Fruit fly (Drosophila melanogaster) whole organism, embryonic: ENCODE data around the gene CG42512.
A peak's percentile ranks its signal among the peaks of the same experiment; 100 is the strongest.

Experiments
- ATbp ChIP-seq: fragments of 200-800 bp; sonication (Bioruptor generic); optimal IDR thresholded peaks from 2 replicates; lab custom pipeline; 2017; ENCODE audit warnings: missing biosample characterization, mild to moderate bottlenecking, missing genetic modification characterization, missing genetic modification reagents
- BtbVII ChIP-seq: fragments of 200-800 bp; sonication (Bioruptor generic); optimal IDR thresholded peaks from 3 replicates; lab custom pipeline; 2017; ENCODE audit warnings: missing biosample characterization, mild to moderate bottlenecking, missing genetic modification characterization
- C15 ChIP-seq: fragments of 200-800 bp; sonication (Bioruptor generic); IDR thresholded peaks from 3 replicates; pipeline ENCODE4 v1.3.6; 2022; ENCODE audit warnings: missing biosample characterization, missing genetic modification characterization
- CG11085 ChIP-seq: fragments of 200-800 bp; sonication (Bioruptor generic); IDR thresholded peaks from 2 replicates; pipeline ENCODE4 v1.3.6; 2022; ENCODE audit warnings: missing biosample characterization, missing genetic modification characterization
- CG11093 ChIP-seq: fragments of 200-800 bp; sonication (Bioruptor generic); IDR thresholded peaks from 3 replicates; pipeline ENCODE4 v1.3.6; 2022; ENCODE audit warnings: missing biosample characterization, missing genetic modification characterization
- CG11504 ChIP-seq: fragments of 200-800 bp; sonication (Bioruptor generic); optimal IDR thresholded peaks from 3 replicates; lab custom pipeline; 2019; ENCODE audit warnings: missing biosample characterization, mild to moderate bottlenecking, missing genetic modification characterization, moderate library complexity
- CG11695 ChIP-seq: fragments of 200-800 bp; sonication (Bioruptor generic); IDR thresholded peaks from 3 replicates; pipeline ENCODE4 v1.3.6; 2022; ENCODE audit warnings: missing biosample characterization, missing genetic modification characterization
- CG13287 ChIP-seq: fragments of 200-800 bp; sonication (Bioruptor generic); IDR thresholded peaks from 2 replicates; pipeline ENCODE4 v1.3.6; 2022; ENCODE audit warnings: missing biosample characterization, missing genetic modification characterization; ENCODE audit not compliant: partially characterized antibody
- CG13424 ChIP-seq: fragments of 200-800 bp; sonication (Bioruptor generic); optimal IDR thresholded peaks from 2 replicates; lab custom pipeline; 2019; ENCODE audit warnings: missing biosample characterization, mild to moderate bottlenecking, missing genetic modification characterization, moderate library complexity
- CG15601 ChIP-seq: fragments of 200-800 bp; sonication (Bioruptor generic); optimal IDR thresholded peaks from 3 replicates; lab custom pipeline; 2019; ENCODE audit warnings: missing biosample characterization, mild to moderate bottlenecking, missing genetic modification characterization, moderate library complexity
- CG17568 ChIP-seq: fragments of 200-800 bp; sonication (Bioruptor generic); optimal IDR thresholded peaks from 2 replicates; lab custom pipeline; 2018; ENCODE audit warnings: missing biosample characterization, mild to moderate bottlenecking, missing genetic modification characterization, moderate library complexity
- CG17802 ChIP-seq: fragments of 200-800 bp; sonication (Bioruptor generic); optimal IDR thresholded peaks from 2 replicates; lab custom pipeline; 2018; ENCODE audit warnings: missing biosample characterization, mild to moderate bottlenecking, missing genetic modification characterization, moderate library complexity
- CG3065 ChIP-seq: fragments of 200-800 bp; sonication (Bioruptor generic); optimal IDR thresholded peaks from 2 replicates; lab custom pipeline; 2016; ENCODE audit warnings: missing biosample characterization, missing genetic modification characterization
- CG34224 ChIP-seq: fragments of 200-800 bp; sonication (Bioruptor generic); IDR thresholded peaks from 3 replicates; pipeline ENCODE4 v1.3.6; 2022; ENCODE audit warnings: missing biosample characterization, missing genetic modification characterization; ENCODE audit not compliant: partially characterized antibody
- CG3995 ChIP-seq: fragments of 200-800 bp; sonication (Bioruptor generic); optimal IDR thresholded peaks from 3 replicates; lab custom pipeline; 2016; ENCODE audit warnings: missing biosample characterization, missing genetic modification characterization
- CG4617 ChIP-seq: fragments of 200-800 bp; sonication (Bioruptor generic); optimal IDR thresholded peaks from 3 replicates; lab custom pipeline; 2016; ENCODE audit warnings: missing biosample characterization, missing genetic modification characterization, borderline replicate concordance
- CG7745 ChIP-seq: fragments of 200-800 bp; sonication (Bioruptor generic); optimal IDR thresholded peaks from 2 replicates; lab custom pipeline; 2018; ENCODE audit warnings: missing biosample characterization, mild to moderate bottlenecking, missing genetic modification characterization, moderate library complexity
- CG7963 ChIP-seq: fragments of 200-800 bp; sonication (Bioruptor generic); IDR thresholded peaks from 3 replicates; pipeline ENCODE4 v1.3.6; 2022; ENCODE audit warnings: missing biosample characterization, missing genetic modification characterization; ENCODE audit not compliant: partially characterized antibody
- Chrac-16 ChIP-seq: fragments of 200-800 bp; sonication (Bioruptor generic); optimal IDR thresholded peaks from 3 replicates; lab custom pipeline; 2016; ENCODE audit warnings: missing biosample characterization, missing genetic modification characterization
- CrebB ChIP-seq: fragments of 200-800 bp; sonication (Bioruptor generic); optimal IDR thresholded peaks from 3 replicates; lab custom pipeline; 2018; ENCODE audit warnings: missing biosample characterization, mild to moderate bottlenecking, missing genetic modification characterization
- Dll ChIP-seq: fragments of 200-800 bp; sonication (Bioruptor generic); IDR thresholded peaks from 4 replicates; pipeline ENCODE4 v1.3.6; 2022; ENCODE audit warnings: missing biosample characterization, missing genetic modification characterization; ENCODE audit not compliant: partially characterized antibody
- Eip74EF ChIP-seq, 2 experiments: fragments of 200-800 bp in 1 of 2; fragments of >200 bp in 1 of 2; sonication (Bioruptor generic) in 1 of 2; optimal IDR thresholded peaks; 2 replicates each; lab custom pipeline; 2017 to 2019; ENCODE audit warnings: missing biosample characterization in 2 of 2, missing genetic modification characterization in 2 of 2, mild to moderate bottlenecking in 1 of 2, moderate library complexity in 1 of 2
- HmgD ChIP-seq: fragments of 200-800 bp; sonication (Bioruptor generic); optimal IDR thresholded peaks from 3 replicates; lab custom pipeline; 2016; ENCODE audit warnings: missing biosample characterization, missing genetic modification characterization
- HmgZ ChIP-seq: fragments of 200-800 bp; sonication (Bioruptor generic); optimal IDR thresholded peaks from 2 replicates; lab custom pipeline; 2018; ENCODE audit warnings: missing biosample characterization, mild to moderate bottlenecking, missing genetic modification characterization
- Jarid2 ChIP-seq: fragments of 200-800 bp; sonication (Bioruptor generic); optimal IDR thresholded peaks from 3 replicates; lab custom pipeline; 2017; ENCODE audit warnings: mild to moderate bottlenecking, missing biosample characterization, missing genetic modification reagents, missing genetic modification characterization
- Med ChIP-seq: fragments of 200-800 bp; sonication (Bioruptor generic); peaks from one replicate; lab custom pipeline; 2016; ENCODE audit warnings: missing biosample characterization, missing genetic modification characterization, mild to moderate bottlenecking, inconsistent platforms, moderate library complexity
- Mes4 ChIP-seq: fragments of 200-800 bp; sonication (Bioruptor generic); optimal IDR thresholded peaks from 2 replicates; lab custom pipeline; 2016; ENCODE audit warnings: missing biosample characterization, missing genetic modification characterization
- Mrtf ChIP-seq: fragments of 200-800 bp; sonication (Bioruptor generic); IDR thresholded peaks from 3 replicates; pipeline ENCODE4 v1.3.6; 2022; ENCODE audit warnings: missing biosample characterization, missing genetic modification characterization
- NC2β ChIP-seq: fragments of 200-800 bp; sonication (Bioruptor generic); optimal IDR thresholded peaks from 2 replicates; lab custom pipeline; 2016; ENCODE audit warnings: missing biosample characterization, missing genetic modification characterization
- Nf-YA ChIP-seq: fragments of 200-800 bp; sonication (Bioruptor generic); IDR thresholded peaks from 2 replicates; pipeline ENCODE4 v1.3.6; 2022; ENCODE audit warnings: missing biosample characterization, missing genetic modification characterization
- PHDP ChIP-seq: fragments of 200-800 bp; sonication (Bioruptor generic); optimal IDR thresholded peaks from 3 replicates; lab custom pipeline; 2018; ENCODE audit warnings: missing biosample characterization, mild to moderate bottlenecking, missing genetic modification characterization, moderate library complexity
- Taf1 ChIP-seq: fragments of 200-800 bp; sonication (Bioruptor generic); IDR thresholded peaks from 2 replicates; pipeline ENCODE4 v1.3.6; 2022; ENCODE audit warnings: missing biosample characterization, missing genetic modification characterization
- cg ChIP-seq: fragments of 200-800 bp; sonication (Bioruptor generic); optimal IDR thresholded peaks from 3 replicates; lab custom pipeline; 2019; ENCODE audit warnings: missing biosample characterization, mild to moderate bottlenecking, missing genetic modification characterization, moderate library complexity
- ems ChIP-seq: fragments of 200-800 bp; sonication (Bioruptor generic); optimal IDR thresholded peaks from 3 replicates; lab custom pipeline; 2016; ENCODE audit warnings: missing biosample characterization, missing genetic modification characterization
- gcm2 ChIP-seq: fragments of 200-800 bp; sonication (Bioruptor generic); optimal IDR thresholded peaks from 2 replicates; lab custom pipeline; 2016; ENCODE audit warnings: missing biosample characterization, missing genetic modification characterization
- hbn ChIP-seq: fragments of 200-800 bp; sonication (Bioruptor generic); IDR thresholded peaks from 2 replicates; pipeline ENCODE4 v1.3.6; 2022; ENCODE audit warnings: missing biosample characterization, missing genetic modification characterization; ENCODE audit not compliant: partially characterized antibody
- jigr1 ChIP-seq: fragments of 200-800 bp; sonication (Bioruptor generic); IDR thresholded peaks from 3 replicates; pipeline ENCODE4 v1.3.6; 2022; ENCODE audit warnings: missing biosample characterization, missing genetic modification characterization
- lbe ChIP-seq: fragments of 200-800 bp; sonication (Bioruptor generic); optimal IDR thresholded peaks from 2 replicates; lab custom pipeline; 2016; ENCODE audit warnings: missing biosample characterization, mild to moderate bottlenecking, missing genetic modification characterization
- prd ChIP-seq, 3 experiments: fragments of >200 bp in 2 of 3; fragments of 200-800 bp in 1 of 3; sonication (Bioruptor generic) in 1 of 3; optimal IDR thresholded peaks in 2 of 3; IDR thresholded peaks in 1 of 3; 2 replicates in 2 of 3; 3 replicates in 1 of 3; pipeline versions ENCODE4 v1.3.6 to Lab custom; 2017 to 2022; ENCODE audit warnings: missing biosample characterization in 1 of 3, missing genetic modification characterization in 1 of 3
- schlank ChIP-seq: fragments of 200-800 bp; sonication (Bioruptor generic); optimal IDR thresholded peaks from 2 replicates; lab custom pipeline; 2018; ENCODE audit warnings: missing biosample characterization, mild to moderate bottlenecking, missing genetic modification characterization
- slou ChIP-seq: fragments of 200-800 bp; sonication (Bioruptor generic); optimal IDR thresholded peaks from 3 replicates; lab custom pipeline; 2016; ENCODE audit warnings: missing biosample characterization, missing genetic modification characterization
- slp2 ChIP-seq: fragments of 200-800 bp; sonication (Bioruptor generic); optimal IDR thresholded peaks from 2 replicates; lab custom pipeline; 2016; ENCODE audit warnings: missing biosample characterization, missing genetic modification characterization
- sna ChIP-seq: fragments of 200-800 bp; sonication (Bioruptor generic); IDR thresholded peaks from 2 replicates; pipeline ENCODE4 v1.3.6; 2022; ENCODE audit warnings: missing biosample characterization, missing genetic modification characterization; ENCODE audit not compliant: partially characterized antibody
- sob ChIP-seq: fragments of 200-800 bp; sonication (Bioruptor generic); IDR thresholded peaks from 2 replicates; pipeline ENCODE4 v1.3.6; 2022; ENCODE audit warnings: missing biosample characterization, missing genetic modification characterization
- sug ChIP-seq: fragments of 200-800 bp; optimal IDR thresholded peaks from 2 replicates; lab custom pipeline; 2019; ENCODE audit warnings: missing biosample characterization, mild to moderate bottlenecking, missing genetic modification characterization, moderate library complexity
- trh ChIP-seq: fragments of 200-800 bp; sonication (Bioruptor generic); optimal IDR thresholded peaks from 2 replicates; lab custom pipeline; 2016; ENCODE audit warnings: missing biosample characterization, missing genetic modification characterization
- vnd ChIP-seq: fragments of 200-800 bp; sonication (Bioruptor generic); IDR thresholded peaks from 3 replicates; pipeline ENCODE4 v1.3.6; 2022; ENCODE audit warnings: missing biosample characterization, missing genetic modification characterization; ENCODE audit not compliant: partially characterized antibody
- z ChIP-seq: fragments of 200-800 bp; sonication (Bioruptor generic); IDR thresholded peaks from 3 replicates; pipeline ENCODE4 v1.3.6; 2022; ENCODE audit warnings: missing biosample characterization, missing genetic modification characterization
- zen2 ChIP-seq: fragments of 200-800 bp; sonication (Bioruptor generic); IDR thresholded peaks from 3 replicates; pipeline ENCODE4 v1.3.6; 2022; ENCODE audit warnings: missing biosample characterization, missing genetic modification characterization; ENCODE audit not compliant: partially characterized antibody

The CG42512 gene

DNA sequence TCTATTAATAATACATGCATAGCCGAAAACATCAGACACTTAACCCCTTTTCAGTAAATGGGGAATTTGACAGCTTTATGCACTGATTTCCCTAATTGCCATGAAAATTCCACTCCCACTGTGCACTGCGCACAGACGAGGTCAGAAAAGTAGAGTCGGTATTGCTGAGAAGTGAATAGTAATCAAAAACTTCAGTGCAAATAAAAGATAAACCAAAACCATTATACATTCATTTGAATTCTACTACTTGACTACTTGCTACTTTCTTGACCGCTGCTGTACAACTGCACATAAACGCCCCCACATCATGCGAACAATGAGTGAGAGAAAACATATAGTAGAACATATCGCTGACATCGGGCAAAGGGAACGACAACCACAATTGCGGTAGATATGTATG is 40.3 kb downstream of the CG42512 start (continued):
- TF ChIP-seq hbn: no peak
- no peak for TF ChIP-seq lbe (GFP tag; lab: Kevin White, UChicago)
- peak; percentile 43 for TF ChIP-seq BtbVII (GFP tag; lab: Kevin White, UChicago)
- no peak for TF ChIP-seq Dll (GFP tag; lab: Robert Waterston, UW)
- TF ChIP-seq ATbp (GFP tag; lab: Kevin White, UChicago): peak; percentile 89
- TF ChIP-seq Eip74EF (GFP tag; optimal IDR thresholded peaks at IDR 0.05; lab: Kevin White, UChicago): peak in 1 of 2 experiments; percentile 84
- TF ChIP-seq CG13424 (tag; lab: Kevin White, UChicago): peak; percentile 85
- peak; percentile 63 for TF ChIP-seq gcm2
- peak; percentile 79 for TF ChIP-seq CG17568 (GFP tag; lab: Kevin White, UChicago)
- no peak for TF ChIP-seq prd (optimal IDR thresholded peaks at IDR 0.05; lab: Kevin White, UChicago)
- TF ChIP-seq prd (GFP tag; IDR thresholded peaks at IDR 0.05; lab: Robert Waterston, UW): peak; percentile 91
- TF ChIP-seq Med (GFP tag; lab: Kevin White, UChicago): peak; percentile 98
- TF ChIP-seq Nf-YA (GFP tag; lab: Robert Waterston, UW): peak; percentile 79
- TF ChIP-seq HmgZ (tag; lab: Kevin White, UChicago): peak; percentile 69
- no peak for TF ChIP-seq CG13287 (GFP tag; lab: Robert Waterston, UW)
- TF ChIP-seq Jarid2 (GFP tag; lab: Kevin White, UChicago): peak; percentile 56
- peak; percentile 58 for TF ChIP-seq trh (GFP tag; lab: Kevin White, UChicago)
- peak; percentile 83 for TF ChIP-seq CG11695 (GFP tag; lab: Robert Waterston, UW)
- peak; percentile 74 for TF ChIP-seq CG17802
- peak; percentile 87 for TF ChIP-seq ems (GFP tag; lab: Kevin White, UChicago)
- no peak for TF ChIP-seq CG7745 (tag; lab: Kevin White, UChicago)
- TF ChIP-seq CG11085: peak; percentile 45; the same call in 1 of the 2 replicates
- peak; percentile 78 for TF ChIP-seq CG15601 (tag; lab: Kevin White, UChicago)
- TF ChIP-seq CG11504 (tag; lab: Kevin White, UChicago): peak; percentile 88
- peak; percentile 76; the same call in 2 of the 3 replicates for TF ChIP-seq jigr1
- TF ChIP-seq CG4617 (GFP tag; lab: Kevin White, UChicago): peak; percentile 40
- peak; percentile 69; the same call in 2 of the 3 replicates for TF ChIP-seq z
- peak; percentile 65 for TF ChIP-seq CG3065 (GFP tag; lab: Kevin White, UChicago)
- peak; percentile 63 for TF ChIP-seq slou (GFP tag; lab: Kevin White, UChicago)
- TF ChIP-seq schlank: peak; percentile 37
- TF ChIP-seq NC2β (GFP tag; lab: Kevin White, UChicago): peak; percentile 85
- 0 out of 2 replicates have a peak, but pooled peaks have one; percentile 33 for TF ChIP-seq Taf1
- peak; percentile 51 for TF ChIP-seq sug (tag; lab: Kevin White, UChicago)
- peak; percentile 82 for TF ChIP-seq PHDP (tag; lab: Kevin White, UChicago)
- no peak for TF ChIP-seq CG3995 (GFP tag; lab: Kevin White, UChicago)
- no peak for TF ChIP-seq CG7963 (GFP tag; lab: Robert Waterston, UW)
- no peak for TF ChIP-seq cg (GFP tag; lab: Kevin White, UChicago)
- TF ChIP-seq Mes4 (GFP tag; lab: Kevin White, UChicago): peak; percentile 86
- peak; percentile 74 for TF ChIP-seq CrebB
- TF ChIP-seq CG34224 (GFP tag; lab: Robert Waterston, UW): no peak
- peak; percentile 47 for TF ChIP-seq HmgD (GFP tag; lab: Kevin White, UChicago)
- TF ChIP-seq slp2 (GFP tag; lab: Kevin White, UChicago): peak; percentile 78
- peak; percentile 83 for TF ChIP-seq sob (GFP tag; lab: Robert Waterston, UW)
- TF ChIP-seq zen2 (GFP tag; lab: Robert Waterston, UW): no peak
- no peak for TF ChIP-seq vnd (GFP tag; lab: Robert Waterston, UW)
- TF ChIP-seq Chrac-16 (GFP tag; lab: Kevin White, UChicago): peak; percentile 86
- peak; percentile 79 for TF ChIP-seq Mrtf (GFP tag; lab: Robert Waterston, UW)
- TF ChIP-seq sna (GFP tag; lab: Robert Waterston, UW): no peak
- TF ChIP-seq CG11093: peak; percentile 85; the same call in 2 of the 3 replicates
- TF ChIP-seq C15: peak; percentile 53; the same call in 1 of the 3 replicates
